Worm (Caenorhabditis elegans) whole organism, L4 larva: ENCODE data around the gene mrps-26.

Source experiments
- R02D3.7 ChIP-seq: fragments of 150-350 bp; sonication (generic microtip); optimal IDR thresholded peaks from 3 replicates; lab custom pipeline; 2014; ENCODE audit warnings: missing biosample characterization, missing genetic modification characterization
- T26A8.4 ChIP-seq: fragments of 200-800 bp; sonication (Bioruptor generic); IDR thresholded peaks from 2 replicates; pipeline ENCODE4 v1.3.6; 2022; ENCODE audit warnings: missing genetic modification characterization, missing compliant biosample characterization
- Y48G9A.11 ChIP-seq: fragments of 200-800 bp; sonication (Bioruptor generic); IDR thresholded peaks from 2 replicates; pipeline ENCODE4 v1.3.6; 2022; ENCODE audit warnings: missing genetic modification reagents, missing genetic modification characterization, missing compliant biosample characterization
- ZK337.2 ChIP-seq: fragments of 200-800 bp; sonication (Bioruptor generic); IDR thresholded peaks from 2 replicates; pipeline ENCODE4 v1.3.6; 2022; ENCODE audit warnings: missing genetic modification reagents, missing genetic modification characterization, missing compliant biosample characterization
- ZK546.5 ChIP-seq, 2 experiments: sonication (generic microtip); optimal IDR thresholded peaks; 2 replicates each; lab custom pipeline; 2017; ENCODE audit warnings: missing biosample characterization in 2 of 2, missing genetic modification characterization in 2 of 2
- aly-2 ChIP-seq: sonication (generic microtip); optimal IDR thresholded peaks from 2 replicates; lab custom pipeline; 2018; ENCODE audit warnings: missing biosample characterization, missing genetic modification characterization
- ama-1 ChIP-seq: fragments of 150-350 bp; optimal IDR thresholded peaks from 2 replicates; lab custom pipeline; 2014; ENCODE audit warnings: inconsistent platforms, mixed read lengths
- ceh-62 ChIP-seq: sonication (generic microtip); optimal IDR thresholded peaks from 2 replicates; lab custom pipeline; 2017; ENCODE audit warnings: missing biosample characterization, missing genetic modification characterization
- ces-1 ChIP-seq: fragments of 150-350 bp; sonication (generic microtip); optimal IDR thresholded peaks from 4 replicates; lab custom pipeline; 2014; ENCODE audit warnings: missing biosample characterization, missing genetic modification reagents, missing genetic modification characterization
- daf-16 ChIP-seq, 3 experiments: sonication (generic microtip); optimal IDR thresholded peaks; 2 replicates each; lab custom pipeline; 2016 to 2017; ENCODE audit warnings: missing genetic modification characterization in 3 of 3, missing genetic modification reagents in 3 of 3, mild to moderate bottlenecking in 2 of 3, missing compliant biosample characterization in 2 of 3, missing biosample characterization in 1 of 3, moderate library complexity in 1 of 3
- daf-19 ChIP-seq: fragments of 200-800 bp; sonication (Bioruptor generic); conservative IDR thresholded peaks from 2 replicates; pipeline ENCODE4 v1.3.6; 2022; ENCODE audit warnings: missing genetic modification characterization, missing compliant biosample characterization
- dve-1 ChIP-seq: sonication (generic microtip); optimal IDR thresholded peaks from 2 replicates; lab custom pipeline; 2017; ENCODE audit warnings: antibody characterized with exemption, mild to moderate bottlenecking, missing genetic modification characterization, missing compliant biosample characterization; ENCODE audit not compliant: insufficient read depth
- hif-1 ChIP-seq, 2 experiments: sonication (generic microtip); optimal IDR thresholded peaks; 2 replicates each; lab custom pipeline; 2016 to 2017; ENCODE audit warnings: missing compliant biosample characterization in 2 of 2, missing genetic modification characterization in 2 of 2, missing genetic modification reagents in 2 of 2, missing genotype in 2 of 2, mild to moderate bottlenecking in 1 of 2
- hlh-11 ChIP-seq: fragments of 200-800 bp; sonication (Bioruptor generic); optimal IDR thresholded peaks from 2 replicates; lab custom pipeline; 2018; ENCODE audit warnings: mild to moderate bottlenecking, missing genetic modification characterization, missing compliant biosample characterization
- hlh-30 ChIP-seq: sonication (generic microtip); optimal IDR thresholded peaks from 2 replicates; lab custom pipeline; 2017; ENCODE audit warnings: antibody characterized with exemption, mild to moderate bottlenecking, missing genetic modification characterization, missing compliant biosample characterization; ENCODE audit not compliant: insufficient read depth
- hmg-1.1 ChIP-seq: fragments of 200-800 bp; sonication (Bioruptor generic); IDR thresholded peaks from 2 replicates; pipeline ENCODE4 v1.3.6; 2022; ENCODE audit warnings: missing genetic modification reagents, missing genetic modification characterization, missing compliant biosample characterization
- jun-1 ChIP-seq: fragments of 150-350 bp; optimal IDR thresholded peaks from 2 replicates; lab custom pipeline; 2014; ENCODE audit warnings: missing biosample characterization, missing genetic modification reagents, missing genetic modification characterization
- lin-1 ChIP-seq: fragments of 200-800 bp; sonication (Bioruptor generic); IDR thresholded peaks from 2 replicates; pipeline ENCODE4 v1.3.6; 2022; ENCODE audit warnings: missing genetic modification reagents, missing genetic modification characterization, missing compliant biosample characterization
- lsy-2 ChIP-seq, 2 experiments: fragments of 150-350 bp in 1 of 2; sonication (generic microtip) in 1 of 2; optimal IDR thresholded peaks; 2 replicates each; lab custom pipeline; 2014 to 2017; ENCODE audit warnings: missing biosample characterization in 2 of 2, missing genetic modification characterization in 2 of 2
- madf-5 ChIP-seq, 2 experiments: fragments of 200-800 bp; sonication (Bioruptor generic); IDR thresholded peaks; 2 replicates each; pipeline ENCODE4 v1.3.6; 2022; ENCODE audit warnings: missing compliant biosample characterization in 2 of 2, missing genetic modification characterization in 2 of 2
- madf-9 ChIP-seq: fragments of 200-800 bp; sonication (Bioruptor generic); conservative IDR thresholded peaks from 2 replicates; pipeline ENCODE4 v1.3.6; 2022; ENCODE audit warnings: missing genetic modification reagents, missing genetic modification characterization, missing compliant biosample characterization
- mdl-1 ChIP-seq, 2 experiments: fragments of 150-350 bp in 1 of 2; sonication (generic microtip) in 1 of 2; optimal IDR thresholded peaks; 2 replicates each; lab custom pipeline; 2014 to 2017; ENCODE audit warnings: missing biosample characterization in 2 of 2, missing genetic modification characterization in 2 of 2
- mep-1 ChIP-seq: fragments of 150-350 bp; sonication (generic microtip); optimal IDR thresholded peaks from 3 replicates; lab custom pipeline; 2014; ENCODE audit warnings: missing biosample characterization, missing genetic modification characterization
- mxl-3 ChIP-seq: fragments of 200-800 bp; sonication (Bioruptor generic); optimal IDR thresholded peaks from 2 replicates; lab custom pipeline; 2018; ENCODE audit warnings: mild to moderate bottlenecking, missing genetic modification characterization, missing compliant biosample characterization
- nhr-25 ChIP-seq: sonication (generic microtip); optimal IDR thresholded peaks from 2 replicates; lab custom pipeline; 2017; ENCODE audit warnings: missing genetic modification characterization, mild to moderate bottlenecking, missing compliant biosample characterization, antibody characterized with exemption, moderate library complexity, borderline replicate concordance; ENCODE audit not compliant: insufficient read depth
- nhr-28 ChIP-seq: fragments of 150-350 bp; optimal IDR thresholded peaks from 2 replicates; lab custom pipeline; 2014; ENCODE audit warnings: missing biosample characterization, missing genetic modification characterization
- nhr-42 ChIP-seq: fragments of 200-800 bp; sonication (Bioruptor generic); IDR thresholded peaks from 2 replicates; pipeline ENCODE4 v1.3.6; 2022; ENCODE audit warnings: missing genetic modification characterization, missing compliant biosample characterization
- nhr-48 ChIP-seq: sonication (generic microtip); optimal IDR thresholded peaks from 2 replicates; lab custom pipeline; 2016; ENCODE audit warnings: mild to moderate bottlenecking, missing genetic modification characterization, missing compliant biosample characterization
- nhr-6 ChIP-seq: fragments of 150-350 bp; optimal IDR thresholded peaks from 2 replicates; lab custom pipeline; 2014; ENCODE audit warnings: missing biosample characterization, missing genetic modification characterization
- pha-4 ChIP-seq, 2 experiments: fragments of 150-350 bp in 1 of 2; fragments of 200-800 bp in 1 of 2; sonication (Bioruptor generic) in 1 of 2; IDR thresholded peaks in 1 of 2; optimal IDR thresholded peaks in 1 of 2; 2 replicates each; pipeline versions ENCODE4 v1.3.6 to Lab custom; 2014 to 2022; ENCODE audit warnings: missing genetic modification characterization in 2 of 2, missing genetic modification reagents in 2 of 2, missing biosample characterization in 1 of 2, missing compliant biosample characterization in 1 of 2
- pqm-1 ChIP-seq: sonication (generic microtip); optimal IDR thresholded peaks from 2 replicates; lab custom pipeline; 2017; ENCODE audit warnings: missing biosample characterization, missing genetic modification characterization
- saeg-2 ChIP-seq: fragments of 200-800 bp; sonication (Bioruptor generic); IDR thresholded peaks from 2 replicates; pipeline ENCODE4 v1.3.6; 2022; ENCODE audit warnings: missing genetic modification reagents, missing genetic modification characterization, missing compliant biosample characterization
- set-16 ChIP-seq: fragments of 200-800 bp; sonication (Bioruptor generic); IDR thresholded peaks from 2 replicates; pipeline ENCODE4 v1.3.6; 2022; ENCODE audit warnings: missing genetic modification reagents, missing genetic modification characterization, missing compliant biosample characterization
- skn-1 ChIP-seq: fragments of 150-350 bp; optimal IDR thresholded peaks from 2 replicates; lab custom pipeline; 2014; ENCODE audit warnings: missing biosample characterization, missing genetic modification characterization
- snpc-1.2 ChIP-seq: fragments of 200-800 bp; sonication (Bioruptor generic); IDR thresholded peaks from 2 replicates; pipeline ENCODE4 v1.3.6; 2022; ENCODE audit warnings: missing genetic modification reagents, missing genetic modification characterization, missing compliant biosample characterization
- spr-1 ChIP-seq: sonication (generic microtip); optimal IDR thresholded peaks from 2 replicates; lab custom pipeline; 2016; ENCODE audit warnings: mild to moderate bottlenecking, missing genetic modification characterization, missing compliant biosample characterization
- tag-97 ChIP-seq: fragments of 200-800 bp; sonication (Bioruptor generic); IDR thresholded peaks from 2 replicates; pipeline ENCODE4 v1.3.6; 2022; ENCODE audit warnings: missing genetic modification characterization, missing compliant biosample characterization
- tra-1 ChIP-seq: fragments of 200-800 bp; sonication (Bioruptor generic); IDR thresholded peaks from 2 replicates; pipeline ENCODE4 v1.3.6; 2022; ENCODE audit warnings: missing genetic modification reagents, missing genetic modification characterization, missing compliant biosample characterization
- unc-130 ChIP-seq: sonication (generic microtip); optimal IDR thresholded peaks from 2 replicates; lab custom pipeline; 2016; ENCODE audit warnings: missing genetic modification reagents, missing genetic modification characterization, missing compliant biosample characterization
- unc-39 ChIP-seq: sonication (generic microtip); optimal IDR thresholded peaks from 2 replicates; lab custom pipeline; 2017; ENCODE audit warnings: missing biosample characterization, missing genetic modification characterization
- unc-62 ChIP-seq, 3 experiments: fragments of 150-350 bp in 1 of 3; sonication (generic microtip); optimal IDR thresholded peaks in 2 of 3; peaks in 1 of 3; 1 replicate in 1 of 3; 2 replicates in 2 of 3; lab custom pipeline; 2014 to 2017; ENCODE audit warnings: missing biosample characterization in 3 of 3, missing genetic modification characterization in 3 of 3, missing genetic modification reagents in 3 of 3, missing genotype in 1 of 3
- zfp-2 ChIP-seq: sonication (generic microtip); optimal IDR thresholded peaks from 2 replicates; lab custom pipeline; 2016; ENCODE audit warnings: mild to moderate bottlenecking, missing genetic modification characterization, missing compliant biosample characterization

mrps-26 gene

ce11 chrIII:5218687-5219086 lies 15.7 kb upstream of the mrps-26 start, which contains the start of gene ZC155.2:
Gene ZC155.2 (plus strand): TSS chrIII:5218987.
- TF ChIP-seq jun-1 (no peak), hmg-1.1 (GFP tag; lab: Robert Waterston, UW) (no peak), ces-1 (GFP tag; lab: Kevin White, UChicago) (no peak), ZK546.5 (tag; optimal IDR thresholded peaks at IDR 0.05; lab: Kevin White, UChicago) (no peak), mdl-1 (tag; optimal IDR thresholded peaks at IDR 0.05; lab: Kevin White, UChicago) (no peak), Y48G9A.11 (GFP tag; lab: Robert Waterston, UW) (no peak), skn-1 (tag; lab: Kevin White, UChicago) (no peak), tra-1 (no peak), unc-62 (GFP tag; optimal IDR thresholded peaks at IDR 0.05 in 1 of 2; lab: Kevin White, UChicago) (no peak), unc-62 (tag; optimal IDR thresholded peaks at IDR 0.05; lab: Kevin White, UChicago) (no peak), unc-39 (tag; lab: Kevin White, UChicago) (no peak), ceh-62 (tag; lab: Kevin White, UChicago) (no peak), mxl-3 (GFP tag; lab: Kevin White, UChicago) (no peak), saeg-2 (GFP tag; lab: Robert Waterston, UW) (no peak)

- TF ChIP-seq nhr-42 (GFP tag; lab: Robert Waterston, UW): no peak
- TF ChIP-seq daf-16 (GFP tag; optimal IDR thresholded peaks at IDR 0.05; lab: Kevin White, UChicago): no peak
- peak; percentile 83 for TF ChIP-seq daf-16 (tag; optimal IDR thresholded peaks at IDR 0.05; lab: Kevin White, UChicago)
- TF ChIP-seq, all 104 proteins: peak for 1
These were observed 12.6 kb upstream of the mrps-26 start for ce11 chrIII:5221820-5222219.

- no peak for TF ChIP-seq hif-1 (tag; optimal IDR thresholded peaks at IDR 0.05; lab: Kevin White, UChicago)
- no peak for TF ChIP-seq daf-16 (GFP tag; optimal IDR thresholded peaks at IDR 0.05; lab: Kevin White, UChicago)
- TF ChIP-seq daf-16 (tag; optimal IDR thresholded peaks at IDR 0.05; lab: Kevin White, UChicago): peak; percentile 94
- no peak for TF ChIP-seq ces-1 (GFP tag; lab: Kevin White, UChicago)
- TF ChIP-seq pha-4 (GFP tag; IDR thresholded peaks at IDR 0.05; lab: Robert Waterston, UW): no peak
- peak; percentile 72 for TF ChIP-seq pha-4 (tag; optimal IDR thresholded peaks at IDR 0.05; lab: Kevin White, UChicago)
- TF ChIP-seq nhr-28 (tag; lab: Kevin White, UChicago): peak; percentile 35
These were observed 11.6 kb upstream of the mrps-26 start for ce11 chrIII:5222777-5223176.

ce11 chrIII:5224908-5225307 lies 9.5 kb upstream of the mrps-26 start:
- TF ChIP-seq tag-97 (GFP tag; lab: Robert Waterston, UW): no peak
- peak; percentile 51 for TF ChIP-seq ama-1 (lab: Kevin White, UChicago)
- TF ChIP-seq hlh-30: no peak
- no peak for TF ChIP-seq snpc-1.2 (GFP tag; lab: Robert Waterston, UW)
- no peak for TF ChIP-seq set-16 (GFP tag; lab: Robert Waterston, UW)
- TF ChIP-seq T26A8.4 (GFP tag; lab: Robert Waterston, UW): no peak; the same call in 1 of the 2 replicates
- TF ChIP-seq mxl-3 (GFP tag; lab: Kevin White, UChicago): no peak
- no peak for TF ChIP-seq nhr-48 (tag; lab: Kevin White, UChicago)
- TF ChIP-seq hif-1 (tag; optimal IDR thresholded peaks at IDR 0.05; lab: Kevin White, UChicago): no peak
- 0 out of 2 replicates have a peak, but pooled peaks have one; percentile 18 for TF ChIP-seq madf-9 (GFP tag; lab: Robert Waterston, UW)
- peak; percentile 36 for TF ChIP-seq hlh-11
- no peak for TF ChIP-seq ZK546.5 (tag; optimal IDR thresholded peaks at IDR 0.05; lab: Kevin White, UChicago)
- TF ChIP-seq nhr-25 (tag; lab: Kevin White, UChicago): no peak
- no peak for TF ChIP-seq madf-5 (GFP tag; IDR thresholded peaks at IDR 0.05; lab: Robert Waterston, UW)
- TF ChIP-seq ceh-62 (tag; lab: Kevin White, UChicago): no peak
- no peak for TF ChIP-seq R02D3.7 (tag; lab: Kevin White, UChicago)
- TF ChIP-seq spr-1: no peak
- TF ChIP-seq zfp-2 (tag; lab: Kevin White, UChicago): no peak
- TF ChIP-seq unc-130 (GFP tag; lab: Kevin White, UChicago): no peak
- peak; percentile 54 for TF ChIP-seq nhr-6 (tag; lab: Kevin White, UChicago)
- TF ChIP-seq ZK337.2 (GFP tag; lab: Robert Waterston, UW): no peak
- TF ChIP-seq lin-1 (GFP tag; lab: Robert Waterston, UW): no peak
- TF ChIP-seq lsy-2 (tag; optimal IDR thresholded peaks at IDR 0.05; lab: Kevin White, UChicago): peak in 1 of 2 experiments; percentile 21
- TF ChIP-seq hmg-1.1 (GFP tag; lab: Robert Waterston, UW): no peak
- TF ChIP-seq aly-2 (tag; lab: Kevin White, UChicago): no peak
- TF ChIP-seq mep-1 (tag; lab: Kevin White, UChicago): peak; percentile 14
- peak; percentile 36 for TF ChIP-seq pqm-1 (tag; lab: Kevin White, UChicago)
- TF ChIP-seq dve-1: peak; percentile 81
- no peak for TF ChIP-seq pha-4 (GFP tag; IDR thresholded peaks at IDR 0.05; lab: Robert Waterston, UW)
- TF ChIP-seq pha-4 (tag; optimal IDR thresholded peaks at IDR 0.05; lab: Kevin White, UChicago): peak; percentile 44
- TF ChIP-seq daf-19 (GFP tag; lab: Robert Waterston, UW): no peak
